Fruit fly (Drosophila melanogaster) whole organism, embryonic: ENCODE results near the gene Mettl5.

Experiments used
- Abd-B ChIP-seq: fragments of 200-800 bp; sonication (Bioruptor generic); optimal IDR thresholded peaks from 2 replicates; lab custom pipeline; 2018; ENCODE audit warnings: missing biosample characterization, mild to moderate bottlenecking, missing genetic modification characterization, moderate library complexity
- Atf3 ChIP-seq: fragments of 200-800 bp; sonication (Bioruptor generic); optimal IDR thresholded peaks from 3 replicates; lab custom pipeline; 2016; ENCODE audit warnings: missing biosample characterization, missing genetic modification characterization
- CG10209 ChIP-seq: fragments of 200-800 bp; sonication (Bioruptor generic); optimal IDR thresholded peaks from 3 replicates; lab custom pipeline; 2017; ENCODE audit warnings: missing biosample characterization, mild to moderate bottlenecking, missing genetic modification characterization, missing genetic modification reagents
- CG10274 ChIP-seq: fragments of 200-800 bp; sonication (Bioruptor generic); optimal IDR thresholded peaks from 3 replicates; lab custom pipeline; 2017; ENCODE audit warnings: missing biosample characterization, mild to moderate bottlenecking, missing genetic modification characterization
- CG10543 ChIP-seq: fragments of 200-800 bp; sonication (Bioruptor generic); optimal IDR thresholded peaks from 3 replicates; lab custom pipeline; 2017; ENCODE audit warnings: missing biosample characterization, mild to moderate bottlenecking, missing genetic modification characterization, moderate library complexity
- CG11695 ChIP-seq: fragments of 200-800 bp; sonication (Bioruptor generic); IDR thresholded peaks from 3 replicates; pipeline ENCODE4 v1.3.6; 2022; ENCODE audit warnings: missing biosample characterization, missing genetic modification characterization
- CG12391 ChIP-seq: fragments of 200-800 bp; sonication (Bioruptor generic); optimal IDR thresholded peaks from 3 replicates; lab custom pipeline; 2018; ENCODE audit warnings: missing biosample characterization, mild to moderate bottlenecking, missing genetic modification characterization, moderate library complexity
- CG12659 ChIP-seq: fragments of 200-800 bp; sonication (Bioruptor generic); optimal IDR thresholded peaks from 3 replicates; lab custom pipeline; 2017; ENCODE audit warnings: mild to moderate bottlenecking, missing biosample characterization, missing genetic modification reagents, missing genetic modification characterization
- CG14860 ChIP-seq: fragments of 200-800 bp; sonication (Bioruptor generic); IDR thresholded peaks from 3 replicates; pipeline ENCODE4 v1.3.6; 2022; ENCODE audit warnings: missing biosample characterization, missing genetic modification characterization; ENCODE audit not compliant: partially characterized antibody
- CG15514 ChIP-seq: fragments of 200-800 bp; sonication (Bioruptor generic); optimal IDR thresholded peaks from 3 replicates; lab custom pipeline; 2017; ENCODE audit warnings: missing biosample characterization, missing genetic modification characterization, mild to moderate bottlenecking, moderate library complexity, missing genetic modification reagents
- CG15696 ChIP-seq: fragments of 200-800 bp; sonication (Bioruptor generic); optimal IDR thresholded peaks from 2 replicates; lab custom pipeline; 2019; ENCODE audit warnings: missing biosample characterization, mild to moderate bottlenecking, missing genetic modification characterization, moderate library complexity
- CG1603 ChIP-seq: fragments of 200-800 bp; sonication (Bioruptor generic); optimal IDR thresholded peaks from 2 replicates; lab custom pipeline; 2019; ENCODE audit warnings: missing biosample characterization, mild to moderate bottlenecking, missing genetic modification characterization, moderate library complexity
- CG2202 ChIP-seq: fragments of 200-800 bp; sonication (Bioruptor generic); optimal IDR thresholded peaks from 2 replicates; lab custom pipeline; 2018; ENCODE audit warnings: missing biosample characterization, mild to moderate bottlenecking, missing genetic modification characterization
- CG32532 ChIP-seq: fragments of 200-800 bp; sonication (Bioruptor generic); IDR thresholded peaks from 2 replicates; pipeline ENCODE4 v1.3.6; 2022; ENCODE audit warnings: missing biosample characterization, missing genetic modification characterization
- CG4617 ChIP-seq: fragments of 200-800 bp; sonication (Bioruptor generic); optimal IDR thresholded peaks from 3 replicates; lab custom pipeline; 2016; ENCODE audit warnings: missing biosample characterization, missing genetic modification characterization, borderline replicate concordance
- CG6683 ChIP-seq: fragments of 200-800 bp; sonication (Bioruptor generic); optimal IDR thresholded peaks from 2 replicates; lab custom pipeline; 2017; ENCODE audit warnings: missing biosample characterization, mild to moderate bottlenecking, missing genetic modification characterization, missing genetic modification reagents
- CG6854 ChIP-seq: fragments of 200-800 bp; sonication (Bioruptor generic); optimal IDR thresholded peaks from 3 replicates; lab custom pipeline; 2017; ENCODE audit warnings: missing biosample characterization, mild to moderate bottlenecking, missing genetic modification characterization
- CG9215 ChIP-seq: fragments of 200-800 bp; sonication (Bioruptor generic); IDR thresholded peaks from 2 replicates; pipeline ENCODE4 v1.3.6; 2022; ENCODE audit warnings: missing biosample characterization, missing genetic modification characterization
- CG9817 ChIP-seq: fragments of 200-800 bp; sonication (Bioruptor generic); optimal IDR thresholded peaks from 2 replicates; lab custom pipeline; 2018; ENCODE audit warnings: missing biosample characterization, mild to moderate bottlenecking, missing genetic modification characterization, moderate library complexity
- Camta ChIP-seq: fragments of 200-800 bp; sonication (Bioruptor generic); optimal IDR thresholded peaks from 2 replicates; lab custom pipeline; 2016; ENCODE audit warnings: missing biosample characterization, missing genetic modification characterization
- CoRest ChIP-seq: fragments of 200-800 bp; sonication (Bioruptor generic); optimal IDR thresholded peaks from 3 replicates; lab custom pipeline; 2018; ENCODE audit warnings: missing biosample characterization, mild to moderate bottlenecking, missing genetic modification characterization, moderate library complexity
- D19B ChIP-seq: fragments of 200-800 bp; sonication (Bioruptor generic); optimal IDR thresholded peaks from 2 replicates; lab custom pipeline; 2017; ENCODE audit warnings: missing biosample characterization, mild to moderate bottlenecking, missing genetic modification characterization
- Dfd ChIP-seq, 2 experiments: fragments of >200 bp; optimal IDR thresholded peaks; 2 replicates each; lab custom pipeline; 2017; ENCODE audit warnings: missing biosample characterization in 2 of 2, missing genetic modification characterization in 2 of 2
- E2f2 ChIP-seq: fragments of 200-800 bp; sonication (Bioruptor generic); IDR thresholded peaks from 2 replicates; pipeline ENCODE4 v1.3.6; 2022; ENCODE audit warnings: missing biosample characterization, missing genetic modification characterization
- Gug ChIP-seq: fragments of 200-800 bp; sonication (Bioruptor generic); IDR thresholded peaks from 4 replicates; pipeline ENCODE4 v1.3.6; 2022; ENCODE audit warnings: missing biosample characterization, missing genetic modification characterization
- H15 ChIP-seq: fragments of 200-800 bp; sonication (Bioruptor generic); IDR thresholded peaks from 3 replicates; pipeline ENCODE4 v1.3.6; 2022; ENCODE audit warnings: missing biosample characterization, missing genetic modification characterization
- Max ChIP-seq: fragments of 200-800 bp; sonication (Bioruptor generic); optimal IDR thresholded peaks from 2 replicates; lab custom pipeline; 2016; ENCODE audit warnings: missing biosample characterization, mild to moderate bottlenecking, missing genetic modification characterization
- Opbp ChIP-seq: fragments of 200-800 bp; sonication (Bioruptor generic); IDR thresholded peaks from 3 replicates; pipeline ENCODE4 v1.3.6; 2022; ENCODE audit warnings: missing biosample characterization, missing genetic modification characterization; ENCODE audit not compliant: partially characterized antibody
- Scr ChIP-seq: fragments of 200-800 bp; sonication (Bioruptor generic); IDR thresholded peaks from 2 replicates; pipeline ENCODE4 v1.3.6; 2022; ENCODE audit warnings: missing biosample characterization, missing genetic modification characterization; ENCODE audit not compliant: partially characterized antibody
- Xbp1 ChIP-seq: fragments of 200-800 bp; sonication (Bioruptor generic); optimal IDR thresholded peaks from 3 replicates; lab custom pipeline; 2016; ENCODE audit warnings: missing biosample characterization, mild to moderate bottlenecking, missing genetic modification characterization
- YL-1 ChIP-seq: fragments of 200-800 bp; sonication (Bioruptor generic); optimal IDR thresholded peaks from 3 replicates; lab custom pipeline; 2017; ENCODE audit warnings: missing biosample characterization, mild to moderate bottlenecking, missing genetic modification characterization
- bab2 ChIP-seq: fragments of 200-800 bp; sonication (Bioruptor generic); optimal IDR thresholded peaks from 2 replicates; lab custom pipeline; 2016; ENCODE audit warnings: missing biosample characterization, missing genetic modification characterization
- bbx ChIP-seq: fragments of 200-800 bp; sonication (Bioruptor generic); IDR thresholded peaks from 2 replicates; pipeline ENCODE4 v1.3.6; 2022; ENCODE audit warnings: missing biosample characterization, missing genetic modification characterization; ENCODE audit not compliant: partially characterized antibody
- esg ChIP-seq: fragments of 200-800 bp; sonication (Bioruptor generic); conservative IDR thresholded peaks from 2 replicates; pipeline ENCODE4 v1.3.6; 2022; ENCODE audit warnings: missing biosample characterization, missing genetic modification characterization
- gem ChIP-seq: fragments of 200-800 bp; sonication (Bioruptor generic); optimal IDR thresholded peaks from 2 replicates; lab custom pipeline; 2019; ENCODE audit warnings: missing biosample characterization, mild to moderate bottlenecking, missing genetic modification characterization, moderate library complexity
- gfzf ChIP-seq: fragments of 200-800 bp; sonication (Bioruptor generic); optimal IDR thresholded peaks from 2 replicates; lab custom pipeline; 2016; ENCODE audit warnings: missing biosample characterization, mild to moderate bottlenecking, missing genetic modification characterization, moderate library complexity
- hth ChIP-seq: fragments of >200 bp; optimal IDR thresholded peaks from 2 replicates; lab custom pipeline; 2017; ENCODE audit warnings: inconsistent platforms
- psq ChIP-seq: fragments of 200-800 bp; sonication (Bioruptor generic); optimal IDR thresholded peaks from 2 replicates; lab custom pipeline; 2017; ENCODE audit warnings: missing biosample characterization, missing genetic modification characterization
- pzg ChIP-seq: fragments of 200-800 bp; sonication (Bioruptor generic); optimal IDR thresholded peaks from 3 replicates; lab custom pipeline; 2018; ENCODE audit warnings: missing biosample characterization, mild to moderate bottlenecking, missing genetic modification characterization, moderate library complexity
- row ChIP-seq: fragments of 200-800 bp; sonication (Bioruptor generic); IDR thresholded peaks from 3 replicates; pipeline ENCODE4 v1.3.6; 2022; ENCODE audit warnings: missing biosample characterization, missing genetic modification characterization
- sna ChIP-seq: fragments of 200-800 bp; sonication (Bioruptor generic); IDR thresholded peaks from 2 replicates; pipeline ENCODE4 v1.3.6; 2022; ENCODE audit warnings: missing biosample characterization, missing genetic modification characterization; ENCODE audit not compliant: partially characterized antibody
- sob ChIP-seq: fragments of 200-800 bp; sonication (Bioruptor generic); IDR thresholded peaks from 2 replicates; pipeline ENCODE4 v1.3.6; 2022; ENCODE audit warnings: missing biosample characterization, missing genetic modification characterization
- tgo ChIP-seq: fragments of 200-800 bp; sonication (Bioruptor generic); IDR thresholded peaks from 3 replicates; pipeline ENCODE4 v1.3.6; 2022; ENCODE audit warnings: missing biosample characterization, missing genetic modification characterization
- tin ChIP-seq: fragments of 200-800 bp; sonication (Bioruptor generic); optimal IDR thresholded peaks from 3 replicates; lab custom pipeline; 2016; ENCODE audit warnings: missing biosample characterization, missing genetic modification characterization
- ttk ChIP-seq: fragments of 200-800 bp; sonication (Bioruptor generic); IDR thresholded peaks from 2 replicates; pipeline ENCODE4 v2.1.2; 2022; ENCODE audit warnings: missing biosample characterization, missing genetic modification characterization
- unc-4 ChIP-seq: fragments of 200-800 bp; sonication (Bioruptor generic); IDR thresholded peaks from 2 replicates; pipeline ENCODE4 v1.3.6; 2022; ENCODE audit warnings: missing biosample characterization, missing genetic modification characterization; ENCODE audit not compliant: partially characterized antibody
- vnd ChIP-seq: fragments of 200-800 bp; sonication (Bioruptor generic); IDR thresholded peaks from 3 replicates; pipeline ENCODE4 v1.3.6; 2022; ENCODE audit warnings: missing biosample characterization, missing genetic modification characterization; ENCODE audit not compliant: partially characterized antibody
- vvl ChIP-seq: fragments of 200-800 bp; sonication (Bioruptor generic); IDR thresholded peaks from 2 replicates; pipeline ENCODE4 v1.3.6; 2022; ENCODE audit warnings: missing biosample characterization, missing genetic modification characterization
- zfh2 ChIP-seq: fragments of 200-800 bp; sonication (Bioruptor generic); optimal IDR thresholded peaks from 2 replicates; lab custom pipeline; 2016; ENCODE audit warnings: missing biosample characterization, missing genetic modification characterization

The Mettl5 gene

dm6 chr3L:19260278-19260803 is 3.2 kb upstream of the Mettl5 start, which contains the start of gene nes (continued):
- no peak for TF ChIP-seq vnd (GFP tag; lab: Robert Waterston, UW)
- peak; percentile 11 for TF ChIP-seq CG12391 (tag; lab: Kevin White, UChicago)
- no peak for TF ChIP-seq CG6683 (GFP tag; lab: Kevin White, UChicago)
- peak; percentile 62 for TF ChIP-seq CG4617 (GFP tag; lab: Kevin White, UChicago)
- TF ChIP-seq YL-1 = peak; percentile 7
- no peak for TF ChIP-seq CG10274
- TF ChIP-seq CG14860 = no peak
- TF ChIP-seq bab2 (GFP tag; lab: Kevin White, UChicago) = peak; percentile 9
- no peak for TF ChIP-seq unc-4 (GFP tag; lab: Robert Waterston, UW)
- no peak; the same call in 2 of the 3 replicates for TF ChIP-seq H15 (GFP tag; lab: Robert Waterston, UW)
- peak; percentile 28 for TF ChIP-seq zfh2 (GFP tag; lab: Kevin White, UChicago)
- no peak for TF ChIP-seq CG11695 (GFP tag; lab: Robert Waterston, UW)
- TF ChIP-seq ttk = no peak
- peak; percentile 46; the same call in 1 of the 2 replicates for TF ChIP-seq sob (GFP tag; lab: Robert Waterston, UW)
- TF ChIP-seq Scr = peak; percentile 41
- TF ChIP-seq Dfd (GFP tag; optimal IDR thresholded peaks at IDR 0.05; lab: Kevin White, UChicago) = no peak
- peak; percentile 48; the same call in 1 of the 2 replicates for TF ChIP-seq sna (GFP tag; lab: Robert Waterston, UW)
- TF ChIP-seq D19B (GFP tag; lab: Kevin White, UChicago) = no peak
- 0 out of 3 replicates have a peak, but pooled peaks have one; percentile 29 for TF ChIP-seq tgo (GFP tag; lab: Robert Waterston, UW)
- peak; percentile 30; the same call in 1 of the 2 replicates for TF ChIP-seq bbx
- TF ChIP-seq CG15696 = no peak
- no peak for TF ChIP-seq Atf3
- no peak; the same call in 1 of the 2 replicates for TF ChIP-seq CG9215 (GFP tag; lab: Robert Waterston, UW)
- peak; percentile 18 for TF ChIP-seq Abd-B
- peak; percentile 71 for TF ChIP-seq gfzf (GFP tag; lab: Kevin White, UChicago)
- TF ChIP-seq Xbp1 (GFP tag; lab: Kevin White, UChicago) = peak; percentile 38
- no peak for TF ChIP-seq psq (GFP tag; lab: Kevin White, UChicago)
- no peak for TF ChIP-seq CG10209 (GFP tag; lab: Kevin White, UChicago)
- peak; percentile 13; the same call in 1 of the 4 replicates for TF ChIP-seq Gug
- peak; percentile 49 for TF ChIP-seq CG1603
- no peak for TF ChIP-seq esg (GFP tag; lab: Robert Waterston, UW)
- no peak for TF ChIP-seq CG2202 (tag; lab: Kevin White, UChicago)
- TF ChIP-seq row (GFP tag; lab: Robert Waterston, UW) = peak; percentile 81
- 0 out of 3 replicates have a peak, but pooled peaks have one; percentile 31 for TF ChIP-seq Opbp (GFP tag; lab: Robert Waterston, UW)
- peak; percentile 37 for TF ChIP-seq Max
- TF ChIP-seq E2f2 (GFP tag; lab: Robert Waterston, UW) = peak; percentile 25; the same call in 1 of the 2 replicates
- peak; percentile 49; the same call in 1 of the 2 replicates for TF ChIP-seq CG32532
- peak; percentile 36 for TF ChIP-seq vvl (GFP tag; lab: Robert Waterston, UW)
- TF ChIP-seq tin (GFP tag; lab: Kevin White, UChicago) = no peak
- TF ChIP-seq gem = peak; percentile 7
- TF ChIP-seq hth = no peak
- TF ChIP-seq CG6854 = peak; percentile 15
- TF ChIP-seq Camta (GFP tag; lab: Kevin White, UChicago) = no peak
- no peak for TF ChIP-seq CG10543
- TF ChIP-seq CoRest (tag; lab: Kevin White, UChicago) = peak; percentile 3
- peak; percentile 30 for TF ChIP-seq CG12659 (GFP tag; lab: Kevin White, UChicago)
- TF ChIP-seq CG15514 (GFP tag; lab: Kevin White, UChicago) = peak; percentile 2
- TF ChIP-seq pzg (GFP tag; lab: Kevin White, UChicago) = peak; percentile 54
- TF ChIP-seq CG9817 = peak; percentile 13
